Worm (Caenorhabditis elegans): Measurements from ENCODE around the gene atg-16.1.

atg-16.1 gene

DNA sequence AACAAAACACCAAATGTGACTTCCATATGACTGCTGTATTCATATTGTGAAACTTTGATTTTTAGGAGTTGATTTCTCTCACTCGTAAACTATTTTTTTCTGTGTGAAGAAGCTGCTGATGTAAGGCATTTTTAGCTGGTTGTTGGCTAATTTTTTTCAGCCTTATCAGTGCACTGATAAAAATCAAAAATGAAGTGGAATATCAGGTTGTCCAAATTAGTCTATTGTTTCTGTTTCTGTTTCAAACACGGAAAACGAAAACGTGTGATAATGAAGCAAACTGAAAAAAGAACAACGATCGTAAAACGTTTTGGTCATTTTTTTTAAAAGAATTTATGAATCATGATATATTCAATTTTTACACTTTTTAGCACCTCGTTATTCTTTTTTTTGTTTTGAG, 18.5 kb upstream of the atg-16.1 start:
- TF ChIP-seq ztf-1 (GFP tag; conservative IDR thresholded peaks at IDR 0.05) = no peak
- no peak for TF ChIP-seq nhr-6 (tag; optimal IDR thresholded peaks at IDR 0.05)
- no peak for TF ChIP-seq elt-1 (tag; optimal IDR thresholded peaks at IDR 0.05)
- TF ChIP-seq ZK546.5 (tag; optimal IDR thresholded peaks at IDR 0.05) = no peak
- peak; percentile 91 for TF ChIP-seq fos-1 (tag; optimal IDR thresholded peaks at IDR 0.05)
- TF ChIP-seq zag-1 (tag; optimal IDR thresholded peaks at IDR 0.05) = no peak
- TF ChIP-seq nhr-12 (tag; optimal IDR thresholded peaks at IDR 0.05) = no peak
- no peak for TF ChIP-seq nhr-11 (tag; optimal IDR thresholded peaks at IDR 0.05)
- no peak for TF ChIP-seq unc-55 (GFP tag; optimal IDR thresholded peaks at IDR 0.05)
- no peak for TF ChIP-seq dmd-4 (tag; optimal IDR thresholded peaks at IDR 0.05)
- no peak for TF ChIP-seq snpc-4 (tag; optimal IDR thresholded peaks at IDR 0.05)
- no peak for TF ChIP-seq ceh-16 (tag; optimal IDR thresholded peaks at IDR 0.05)
- TF ChIP-seq crh-2 (tag; optimal IDR thresholded peaks at IDR 0.05) = peak; percentile 39
- TF ChIP-seq nhr-10 (tag; optimal IDR thresholded peaks at IDR 0.05) = no peak
- TF ChIP-seq peb-1 (tag; optimal IDR thresholded peaks at IDR 0.05) = no peak
- TF ChIP-seq sma-3 (GFP tag; optimal IDR thresholded peaks at IDR 0.05) = no peak

DNA sequence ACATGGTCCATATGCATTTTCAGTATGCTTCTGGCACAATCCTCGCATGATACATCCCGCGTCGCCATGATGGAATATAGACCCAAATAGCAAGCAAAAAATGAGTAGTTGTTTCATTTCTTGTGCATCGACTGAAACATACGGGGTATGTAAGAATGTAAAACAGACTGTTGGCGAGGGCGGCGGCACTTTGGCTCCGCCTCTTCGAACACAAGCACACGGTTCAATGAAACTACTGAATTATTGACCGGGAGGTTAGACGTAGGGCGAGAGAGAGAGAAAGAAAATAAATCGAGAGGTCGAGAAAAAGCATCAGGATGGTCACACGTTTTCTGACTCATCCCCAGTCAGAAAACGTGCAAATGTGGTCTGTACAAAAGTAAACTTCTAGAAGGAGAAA, 17.7 kb upstream of the atg-16.1 start:
- TF ChIP-seq snpc-4 (tag; optimal IDR thresholded peaks at IDR 0.05) (no peak), skn-1 (tag; optimal IDR thresholded peaks at IDR 0.05) (no peak), nhr-6 (tag; optimal IDR thresholded peaks at IDR 0.05) (no peak), ztf-1 (GFP tag; conservative IDR thresholded peaks at IDR 0.05) (no peak), peb-1 (tag; optimal IDR thresholded peaks at IDR 0.05) (no peak), F13H6.1 (tag; optimal IDR thresholded peaks at IDR 0.05) (no peak), lin-13 (GFP tag; optimal IDR thresholded peaks at IDR 0.05) (no peak), nhr-11 (tag; optimal IDR thresholded peaks at IDR 0.05) (no peak), zag-1 (tag; optimal IDR thresholded peaks at IDR 0.05) (no peak), nhr-10 (tag; optimal IDR thresholded peaks at IDR 0.05) (no peak), nhr-12 (tag; optimal IDR thresholded peaks at IDR 0.05) (no peak), lsy-2 (tag; optimal IDR thresholded peaks at IDR 0.05) (no peak), R02D3.7 (tag; optimal IDR thresholded peaks at IDR 0.05) (no peak)

DNA sequence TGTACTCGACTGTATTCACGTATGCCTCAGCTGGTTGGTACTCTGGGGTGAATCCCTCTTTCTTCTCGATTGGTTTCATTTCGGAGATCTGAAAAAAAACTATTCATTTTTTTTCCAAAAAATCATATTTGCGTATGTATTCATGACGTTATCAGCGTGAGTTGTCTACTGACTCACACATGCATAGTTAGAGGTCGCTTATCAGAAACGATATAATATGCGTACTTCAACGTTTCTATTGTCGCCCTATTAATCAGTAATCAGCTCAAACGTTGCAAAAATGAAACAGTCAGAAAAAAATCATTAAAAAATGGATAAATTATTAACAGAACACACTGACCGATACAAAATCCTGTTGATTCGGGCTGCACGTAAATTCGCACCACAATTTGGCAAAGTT, 16.2 kb upstream of the atg-16.1 start:
- peak; percentile 41 for TF ChIP-seq crh-2 (tag; optimal IDR thresholded peaks at IDR 0.05)
- no peak for TF ChIP-seq lin-39 (tag; optimal IDR thresholded peaks at IDR 0.05)
- TF ChIP-seq ZK546.5 (tag; optimal IDR thresholded peaks at IDR 0.05) = no peak
- TF ChIP-seq nhr-10 (tag; optimal IDR thresholded peaks at IDR 0.05) = no peak
- no peak for TF ChIP-seq blmp-1 (tag; optimal IDR thresholded peaks at IDR 0.05; ENCODE audit: insufficient read depth)
- no peak for TF ChIP-seq dmd-4 (tag; optimal IDR thresholded peaks at IDR 0.05)
- peak; percentile 99 for TF ChIP-seq fos-1 (tag; optimal IDR thresholded peaks at IDR 0.05)
- no peak for TF ChIP-seq nhr-77 (tag; optimal IDR thresholded peaks at IDR 0.05)
- no peak for TF ChIP-seq sma-3 (GFP tag; optimal IDR thresholded peaks at IDR 0.05)
- no peak for TF ChIP-seq unc-39 (tag; optimal IDR thresholded peaks at IDR 0.05)
- TF ChIP-seq nhr-23 (tag; optimal IDR thresholded peaks at IDR 0.05) = no peak
- no peak for TF ChIP-seq lin-13 (GFP tag; optimal IDR thresholded peaks at IDR 0.05)

DNA sequence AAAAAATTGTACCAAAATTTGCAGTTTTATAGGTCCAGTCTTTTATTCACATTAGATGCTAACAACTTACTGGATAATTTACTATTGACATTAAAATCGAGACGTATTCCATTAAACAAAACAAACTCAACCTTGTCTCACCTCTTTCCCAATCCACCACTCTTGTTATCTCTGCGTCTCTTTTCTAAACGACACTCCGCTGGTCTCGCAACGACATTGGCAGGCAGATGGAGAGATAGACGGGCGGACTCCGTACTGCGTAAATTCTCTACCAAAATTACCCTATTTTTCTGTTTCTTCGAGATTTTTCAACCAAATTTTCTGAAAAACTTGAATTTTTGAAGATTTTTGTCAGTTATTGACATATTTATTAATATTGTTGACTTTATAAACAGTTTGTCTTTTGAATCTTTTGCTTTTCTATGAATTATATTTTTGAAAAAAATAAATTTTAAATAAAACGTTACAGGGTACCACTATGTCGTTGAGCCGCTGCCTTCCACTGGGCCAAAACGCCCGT, 7.1 kb upstream of the atg-16.1 start, which contains the start of gene asb-2:
Gene asb-2, plus strand, starts transcription at position 470 of the 520 bp plus-strand sequence.
- peak; percentile 86 for TF ChIP-seq nhr-25 (tag; optimal IDR thresholded peaks at IDR 0.05)
- TF ChIP-seq F13H6.1 (tag; optimal IDR thresholded peaks at IDR 0.05) = peak; percentile 78
- TF ChIP-seq unc-55 (GFP tag; optimal IDR thresholded peaks at IDR 0.05) = peak; percentile 88
- peak; percentile 62 for TF ChIP-seq ztf-4 (tag; optimal IDR thresholded peaks at IDR 0.05)
- TF ChIP-seq nhr-21 (tag; optimal IDR thresholded peaks at IDR 0.05) = peak; percentile 87
- TF ChIP-seq fos-1 (tag; optimal IDR thresholded peaks at IDR 0.05) = peak; percentile 78
- TF ChIP-seq R02D3.7 (tag; optimal IDR thresholded peaks at IDR 0.05) = peak; percentile 4
- TF ChIP-seq ztf-11 (tag; optimal IDR thresholded peaks at IDR 0.05) = no peak
- peak; percentile 88 for TF ChIP-seq sma-9 (GFP tag; optimal IDR thresholded peaks at IDR 0.05)
- TF ChIP-seq sma-9 (tag; optimal IDR thresholded peaks at IDR 0.05) = no peak
- TF ChIP-seq C34F6.9 (tag; optimal IDR thresholded peaks at IDR 0.05) = peak; percentile 95
- TF ChIP-seq ztf-1 (GFP tag; conservative IDR thresholded peaks at IDR 0.05) = no peak
- no peak for TF ChIP-seq elt-3 (tag; optimal IDR thresholded peaks at IDR 0.05)
- no peak for TF ChIP-seq mdl-1 (tag; optimal IDR thresholded peaks at IDR 0.05)
- TF ChIP-seq nhr-129 (tag; optimal IDR thresholded peaks at IDR 0.05) = peak; percentile 94
- peak; percentile 78 for TF ChIP-seq gmeb-1 (tag; optimal IDR thresholded peaks at IDR 0.05)
- no peak for TF ChIP-seq skn-1 (tag; optimal IDR thresholded peaks at IDR 0.05)
- peak; percentile 50 for TF ChIP-seq zag-1 (tag; optimal IDR thresholded peaks at IDR 0.05)
- TF ChIP-seq alr-1 (tag; optimal IDR thresholded peaks at IDR 0.05) = no peak
- TF ChIP-seq nhr-237 (tag; optimal IDR thresholded peaks at IDR 0.05) = no peak
- peak; percentile 91 for TF ChIP-seq lin-13 (GFP tag; optimal IDR thresholded peaks at IDR 0.05)
- TF ChIP-seq nhr-77 (tag; optimal IDR thresholded peaks at IDR 0.05) = no peak
- TF ChIP-seq lsy-2 (tag; optimal IDR thresholded peaks at IDR 0.05) = peak; percentile 71 to 93
- TF ChIP-seq egl-27 (tag; optimal IDR thresholded peaks at IDR 0.05) = peak; percentile 58
- TF ChIP-seq ama-1 (optimal IDR thresholded peaks at IDR 0.05) = no peak
- TF ChIP-seq unc-62 (GFP tag; optimal IDR thresholded peaks at IDR 0.05) = no peak
- peak; percentile 77 for TF ChIP-seq sem-4 (tag; optimal IDR thresholded peaks at IDR 0.05)
- TF ChIP-seq lin-11 (tag; optimal IDR thresholded peaks at IDR 0.05) = peak; percentile 78
- peak; percentile 66 for TF ChIP-seq mab-5 (tag; optimal IDR thresholded peaks at IDR 0.05)
- TF ChIP-seq snpc-4 (tag; optimal IDR thresholded peaks at IDR 0.05) = peak; percentile 62
- TF ChIP-seq ceh-16 (tag; optimal IDR thresholded peaks at IDR 0.05) = peak; percentile 42
- peak; percentile 89 for TF ChIP-seq crh-2 (tag; optimal IDR thresholded peaks at IDR 0.05)
- peak; percentile 90 for TF ChIP-seq sma-3 (GFP tag; optimal IDR thresholded peaks at IDR 0.05)
- peak; percentile 43 for TF ChIP-seq blmp-1 (tag; optimal IDR thresholded peaks at IDR 0.05; ENCODE audit: insufficient read depth)
- no peak for TF ChIP-seq elt-1 (tag; optimal IDR thresholded peaks at IDR 0.05)
